Fruit fly (Drosophila melanogaster): ENCODE measurements around the gene CG16710.

Gene CG16710

dm6 chr3R:23729632-23730471 lies 47.5 kb downstream of the CG16710 start (continued):
- TF ChIP-seq esn (GFP tag; optimal IDR thresholded peaks at IDR 0.05) (peak; percentile 14), CG10631 (GFP tag; optimal IDR thresholded peaks at IDR 0.05) (no peak), Lpt (GFP tag; optimal IDR thresholded peaks at IDR 0.05) (peak; percentile 26), CG11762 (GFP tag; optimal IDR thresholded peaks at IDR 0.05; ENCODE audit: insufficient read depth) (no peak), CG34406 (GFP tag; optimal IDR thresholded peaks at IDR 0.05) (no peak), CG32006 (GFP tag; optimal IDR thresholded peaks at IDR 0.05) (peak; percentile 22), CG11294 (GFP tag; IDR thresholded peaks at IDR 0.05) (no peak), CG3032 (tag; optimal IDR thresholded peaks at IDR 0.05) (no peak), Eip93F (GFP tag; optimal IDR thresholded peaks at IDR 0.05) (peak; percentile 61), Ets21C (GFP tag; optimal IDR thresholded peaks at IDR 0.05) (no peak), CG31627 (GFP tag; optimal IDR thresholded peaks at IDR 0.05) (no peak), Ets96B (tag; optimal IDR thresholded peaks at IDR 0.05) (no peak), CG8119 (GFP tag; IDR thresholded peaks at IDR 0.05) (peak; percentile 37; the same call in 2 of the 3 replicates), Blimp-1 (GFP tag; optimal IDR thresholded peaks at IDR 0.05) (peak; percentile 72), Met (GFP tag; optimal IDR thresholded peaks at IDR 0.05) (no peak), svp (GFP tag) (peak; percentile 88), eg (GFP tag; IDR thresholded peaks at IDR 0.05) (no peak; the same call in 2 of the 3 replicates), CG16779 (tag; optimal IDR thresholded peaks at IDR 0.05) (peak; percentile 41), CG6163 (GFP tag; IDR thresholded peaks at IDR 0.05) (peak; percentile 40; the same call in 1 of the 3 replicates), fkh (GFP tag; optimal IDR thresholded peaks at IDR 0.05) (peak; percentile 16), Eip75B (GFP tag; optimal IDR thresholded peaks at IDR 0.05) (peak; percentile 59), acj6 (GFP tag; optimal IDR thresholded peaks at IDR 0.05) (no peak), CG1621 (tag; optimal IDR thresholded peaks at IDR 0.05) (peak; percentile 91), salr (GFP tag; optimal IDR thresholded peaks at IDR 0.05) (no peak), CG9139 (GFP tag; optimal IDR thresholded peaks at IDR 0.05) (peak; percentile 38), CG3919 (GFP tag; optimal IDR thresholded peaks at IDR 0.05) (peak; percentile 25), CG15336 (GFP tag; IDR thresholded peaks at IDR 0.05) (peak; percentile 42; the same call in 1 of the 2 replicates), Sox15 (GFP tag; optimal IDR thresholded peaks at IDR 0.05) (no peak), OdsH (GFP tag; optimal IDR thresholded peaks at IDR 0.05) (no peak), achi (GFP tag; optimal IDR thresholded peaks at IDR 0.05) (no peak), spab (GFP tag; optimal IDR thresholded peaks at IDR 0.05) (peak; percentile 15), Hr39 (GFP tag; optimal IDR thresholded peaks at IDR 0.05) (no peak), CG10669 (GFP tag; optimal IDR thresholded peaks at IDR 0.05) (no peak), CG6276 (GFP tag; optimal IDR thresholded peaks at IDR 0.05) (peak; percentile 32), CG7368 (GFP tag; optimal IDR thresholded peaks at IDR 0.05) (no peak), dac (GFP tag; optimal IDR thresholded peaks at IDR 0.05) (no peak), Hr4 (GFP tag; optimal IDR thresholded peaks at IDR 0.05) (no peak)

dm6 chr3R:23730472-23730801 lies 48.1 kb downstream of the CG16710 start:
- peak; percentile 74 for TF ChIP-seq svp (GFP tag)
- TF ChIP-seq CG10669 (GFP tag; optimal IDR thresholded peaks at IDR 0.05), result no peak
- no peak for TF ChIP-seq esn (GFP tag; optimal IDR thresholded peaks at IDR 0.05)
- no peak for TF ChIP-seq Ets21C (GFP tag; optimal IDR thresholded peaks at IDR 0.05)

dm6 chr3R:23732533-23732932 lies 50.2 kb downstream of the CG16710 start:
- no peak for TF ChIP-seq Hr38 (GFP tag; optimal IDR thresholded peaks at IDR 0.05)
- no peak for TF ChIP-seq CG3919 (GFP tag; optimal IDR thresholded peaks at IDR 0.05)
- TF ChIP-seq CG8632 (GFP tag; optimal IDR thresholded peaks at IDR 0.05), result no peak
- no peak for TF ChIP-seq CG10669 (GFP tag; optimal IDR thresholded peaks at IDR 0.05)
- no peak for TF ChIP-seq CG6163 (GFP tag; IDR thresholded peaks at IDR 0.05)
- TF ChIP-seq CG10631 (GFP tag; optimal IDR thresholded peaks at IDR 0.05), result no peak
- TF ChIP-seq esn (GFP tag; optimal IDR thresholded peaks at IDR 0.05), result no peak
- no peak for TF ChIP-seq CG1621 (tag; optimal IDR thresholded peaks at IDR 0.05)
- TF ChIP-seq svp (GFP tag), result no peak
- TF ChIP-seq Lpt (GFP tag; optimal IDR thresholded peaks at IDR 0.05), result no peak
- TF ChIP-seq CG32006 (GFP tag; optimal IDR thresholded peaks at IDR 0.05), result no peak
- TF ChIP-seq Eip93F (GFP tag; optimal IDR thresholded peaks at IDR 0.05), result no peak
- no peak for TF ChIP-seq CG6792 (GFP tag; optimal IDR thresholded peaks at IDR 0.05)
